Worm (Caenorhabditis elegans): ENCODE results near the gene ugt-54.

DNA sequence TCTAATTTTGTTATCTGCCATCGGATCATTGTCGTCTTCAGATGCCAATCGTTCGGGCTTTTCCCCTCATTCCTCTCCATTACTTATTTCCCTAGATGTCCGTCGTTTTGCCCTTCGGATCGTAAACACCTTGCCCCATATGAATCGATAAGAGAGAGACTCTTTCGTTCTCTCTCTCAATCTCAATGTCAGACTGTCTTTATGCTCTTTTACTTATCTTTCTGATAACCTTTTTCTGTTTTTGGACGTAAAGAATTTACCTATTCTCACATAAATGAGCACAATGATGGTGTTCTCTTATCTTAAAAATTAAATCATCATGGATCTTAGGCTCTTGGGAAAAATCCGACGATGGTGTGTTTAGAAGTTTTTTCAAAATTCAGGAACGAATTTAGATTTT lies 35.2 kb downstream of the ugt-54 start:
- TF ChIP-seq ztf-11 (tag; optimal IDR thresholded peaks at IDR 0.05) (no peak), snpc-4 (tag; optimal IDR thresholded peaks at IDR 0.05) (no peak), lin-39 (tag; optimal IDR thresholded peaks at IDR 0.05) (no peak), fos-1 (tag; optimal IDR thresholded peaks at IDR 0.05) (no peak), unc-62 (GFP tag; optimal IDR thresholded peaks at IDR 0.05) (no peak), nhr-76 (tag; optimal IDR thresholded peaks at IDR 0.05) (no peak), jun-1 (tag; optimal IDR thresholded peaks at IDR 0.05) (no peak), ama-1 (optimal IDR thresholded peaks at IDR 0.05) (no peak), aly-2 (tag; optimal IDR thresholded peaks at IDR 0.05) (no peak), unc-39 (tag; optimal IDR thresholded peaks at IDR 0.05) (no peak), nhr-77 (tag; optimal IDR thresholded peaks at IDR 0.05) (no peak), zag-1 (tag; optimal IDR thresholded peaks at IDR 0.05) (no peak), pha-4 (tag; optimal IDR thresholded peaks at IDR 0.05) (no peak), lin-15B (tag; optimal IDR thresholded peaks at IDR 0.05) (no peak)
